Fruit fly (Drosophila melanogaster): Measurements from ENCODE around the gene bcn92.

The bcn92 gene

dm6 chrX:2136831-2137452 is 12.5 kb downstream of the bcn92 start (continued):
- TF ChIP-seq exex (tag; optimal IDR thresholded peaks at IDR 0.05) (peak; percentile 97), lov (optimal IDR thresholded peaks at IDR 0.05) (no peak), lov (GFP tag; IDR thresholded peaks at IDR 0.05) (peak; percentile 100), CG2120 (GFP tag; optimal IDR thresholded peaks at IDR 0.05) (peak; percentile 100), YL-1 (GFP tag; optimal IDR thresholded peaks at IDR 0.05) (peak; percentile 98), CG9876 (GFP tag; optimal IDR thresholded peaks at IDR 0.05) (peak; percentile 99), fd64A (GFP tag; optimal IDR thresholded peaks at IDR 0.05) (peak; percentile 100), cas (GFP tag; IDR thresholded peaks at IDR 0.05) (peak; percentile 100), CG6272 (GFP tag; IDR thresholded peaks at IDR 0.05) (peak; percentile 100), Doc2 (GFP tag; IDR thresholded peaks at IDR 0.05) (peak; percentile 99), bab2 (GFP tag; optimal IDR thresholded peaks at IDR 0.05) (peak; percentile 100), Oaz (GFP tag; IDR thresholded peaks at IDR 0.05) (peak; percentile 100), sens-2 (GFP tag; IDR thresholded peaks at IDR 0.05) (peak; percentile 100), psq (GFP tag; optimal IDR thresholded peaks at IDR 0.05) (peak; percentile 98), hbn (GFP tag; IDR thresholded peaks at IDR 0.05; ENCODE audit: partially characterized antibody) (no peak), CG1529 (GFP tag; optimal IDR thresholded peaks at IDR 0.05) (peak; percentile 100), CG31388 (GFP tag; optimal IDR thresholded peaks at IDR 0.05) (peak; percentile 100), disco-r (GFP tag; optimal IDR thresholded peaks at IDR 0.05) (peak; percentile 100), wek (GFP tag; optimal IDR thresholded peaks at IDR 0.05) (peak; percentile 98), zfh2 (GFP tag; optimal IDR thresholded peaks at IDR 0.05) (peak; percentile 100), crc (GFP tag; optimal IDR thresholded peaks at IDR 0.05) (peak; percentile 100), CG11696 (GFP tag; IDR thresholded peaks at IDR 0.05) (peak; percentile 99), CG10431 (GFP tag; optimal IDR thresholded peaks at IDR 0.05) (peak; percentile 99), bsh (GFP tag; optimal IDR thresholded peaks at IDR 0.05) (peak; percentile 96 to 100), nerfin-1 (tag; optimal IDR thresholded peaks at IDR 0.05) (peak; percentile 100), tio (GFP tag; optimal IDR thresholded peaks at IDR 0.05) (peak; percentile 99), Elba2 (GFP tag; optimal IDR thresholded peaks at IDR 0.05) (peak; percentile 100), gce (GFP tag; IDR thresholded peaks at IDR 0.05) (peak; percentile 100), CG2202 (tag; optimal IDR thresholded peaks at IDR 0.05) (peak; percentile 100), CG33557 (GFP tag; optimal IDR thresholded peaks at IDR 0.05) (peak; percentile 100), CkIIα-i1 (GFP tag; IDR thresholded peaks at IDR 0.05) (peak; percentile 100), kay (GFP tag; optimal IDR thresholded peaks at IDR 0.05) (peak; percentile 100), HmgZ (tag; optimal IDR thresholded peaks at IDR 0.05) (peak; percentile 100), ranshi (GFP tag; IDR thresholded peaks at IDR 0.05) (peak; percentile 100), CG15696 (tag; optimal IDR thresholded peaks at IDR 0.05) (peak; percentile 100), esg (GFP tag; conservative IDR thresholded peaks at IDR 0.05) (peak; percentile 100), prd (optimal IDR thresholded peaks at IDR 0.05) (no peak), prd (GFP tag; IDR thresholded peaks at IDR 0.05) (peak; percentile 100), CG14860 (GFP tag; IDR thresholded peaks at IDR 0.05; ENCODE audit: partially characterized antibody) (no peak), p53 (GFP tag; optimal IDR thresholded peaks at IDR 0.05) (peak; percentile 99), sd (tag; optimal IDR thresholded peaks at IDR 0.05) (peak; percentile 96), HLH3B (GFP tag; IDR thresholded peaks at IDR 0.05) (peak; percentile 100), tx (GFP tag; optimal IDR thresholded peaks at IDR 0.05) (peak; percentile 100), Meics (GFP tag; optimal IDR thresholded peaks at IDR 0.05) (peak; percentile 99), Nf-YB (GFP tag; optimal IDR thresholded peaks at IDR 0.05) (peak; percentile 93), CG4404 (GFP tag; IDR thresholded peaks at IDR 0.05) (peak; percentile 100), CG6175 (GFP tag; IDR thresholded peaks at IDR 0.05) (peak; percentile 100), sqz (GFP tag; optimal IDR thresholded peaks at IDR 0.05) (peak; percentile 100), CG18764 (GFP tag; optimal IDR thresholded peaks at IDR 0.05) (peak; percentile 100), fru (optimal IDR thresholded peaks at IDR 0.05) (no peak), H15 (GFP tag; IDR thresholded peaks at IDR 0.05) (peak; percentile 100), Ravus (GFP tag; IDR thresholded peaks at IDR 0.05) (peak; percentile 100)

Measured in whole organism, embryonic.